Worm (Caenorhabditis elegans) whole organism, young adult: ENCODE results near the gene C55B6.1.
A peak's percentile ranks its signal among the peaks of the same experiment; 100 is the strongest.

ENCODE experiments used
- B0035.1 ChIP-seq: sonication (generic microtip); optimal IDR thresholded peaks from 2 replicates; lab custom pipeline; 2016; ENCODE audit warnings: missing genetic modification characterization, mild to moderate bottlenecking, missing compliant biosample characterization, missing genotype, missing genetic modification reagents
- F52B5.7 ChIP-seq: sonication (generic microtip); optimal IDR thresholded peaks from 2 replicates; lab custom pipeline; 2016; ENCODE audit warnings: mild to moderate bottlenecking, missing genetic modification characterization, missing compliant biosample characterization
- F57A8.1 ChIP-seq: fragments of 200-800 bp; sonication (Bioruptor generic); optimal IDR thresholded peaks from 2 replicates; lab custom pipeline; 2018; ENCODE audit warnings: mild to moderate bottlenecking, missing genetic modification characterization, moderate library complexity, missing compliant biosample characterization
- F57C9.4 ChIP-seq: sonication (generic microtip); optimal IDR thresholded peaks from 2 replicates; lab custom pipeline; 2017; ENCODE audit warnings: mild to moderate bottlenecking, missing genetic modification characterization, missing compliant biosample characterization
- K11D2.4 ChIP-seq: fragments of 200-800 bp; sonication (Bioruptor generic); IDR thresholded peaks from 2 replicates; pipeline ENCODE4 v1.3.6; 2022; ENCODE audit warnings: missing genetic modification reagents, missing genetic modification characterization, missing compliant biosample characterization
- T07F8.4 ChIP-seq: sonication (generic microtip); optimal IDR thresholded peaks from 2 replicates; lab custom pipeline; 2016; ENCODE audit warnings: mild to moderate bottlenecking, missing genetic modification characterization, moderate library complexity, missing compliant biosample characterization
- Y53F4B.3 ChIP-seq: fragments of 200-800 bp; sonication (Bioruptor generic); IDR thresholded peaks from 2 replicates; pipeline ENCODE4 v1.3.6; 2022; ENCODE audit warnings: missing genetic modification reagents, missing genetic modification characterization, missing compliant biosample characterization
- Y53G8AR.9 ChIP-seq: fragments of 200-800 bp; sonication (Bioruptor generic); conservative IDR thresholded peaks from 2 replicates; pipeline ENCODE4 v1.3.6; 2022; ENCODE audit warnings: missing genetic modification reagents, missing genetic modification characterization, missing compliant biosample characterization
- Y56A3A.18 ChIP-seq: fragments of 200-800 bp; sonication (Bioruptor generic); IDR thresholded peaks from 2 replicates; pipeline ENCODE4 v1.3.6; 2022; ENCODE audit warnings: missing genetic modification reagents, missing genetic modification characterization, missing compliant biosample characterization
- ZK185.1 ChIP-seq: sonication (generic microtip); optimal IDR thresholded peaks from 2 replicates; lab custom pipeline; 2016; ENCODE audit warnings: mild to moderate bottlenecking, missing genetic modification characterization, missing compliant biosample characterization; ENCODE audit not compliant: poor library complexity, severe bottlenecking
- ama-1 ChIP-seq, 3 experiments: fragments of 150-350 bp in 1 of 3; sonication (generic microtip) in 2 of 3; optimal IDR thresholded peaks; 2 replicates each; lab custom pipeline; 2014 to 2018; ENCODE audit warnings: missing biosample characterization in 2 of 3, missing genetic modification characterization in 2 of 3, missing genetic modification reagents in 2 of 3
- aptf-2 ChIP-seq: fragments of 200-800 bp; sonication (Bioruptor generic); conservative IDR thresholded peaks from 2 replicates; pipeline ENCODE4 v1.3.6; 2022; ENCODE audit warnings: missing genetic modification reagents, missing genetic modification characterization, missing compliant biosample characterization
- aptf-3 ChIP-seq: fragments of 200-800 bp; sonication (Bioruptor generic); IDR thresholded peaks from 2 replicates; pipeline ENCODE4 v1.3.6; 2022; ENCODE audit warnings: missing genetic modification characterization, missing compliant biosample characterization
- athp-1 ChIP-seq: sonication (generic microtip); optimal IDR thresholded peaks from 2 replicates; lab custom pipeline; 2017; ENCODE audit warnings: mild to moderate bottlenecking, missing genetic modification characterization, missing compliant biosample characterization
- attf-3 ChIP-seq: fragments of 200-800 bp; sonication (Bioruptor generic); conservative IDR thresholded peaks from 2 replicates; pipeline ENCODE4 v1.3.6; 2022; ENCODE audit warnings: missing genetic modification reagents, missing genetic modification characterization, missing compliant biosample characterization
- cebp-1 ChIP-seq, 2 experiments: fragments of 200-800 bp in 1 of 2; sonication (Bioruptor generic) in 1 of 2; sonication (generic microtip) in 1 of 2; IDR thresholded peaks in 1 of 2; optimal IDR thresholded peaks in 1 of 2; 2 replicates each; pipeline versions ENCODE4 v1.3.6 to Lab custom; 2017 to 2022; ENCODE audit warnings: missing compliant biosample characterization in 2 of 2, missing genetic modification characterization in 2 of 2, mild to moderate bottlenecking in 1 of 2, missing genetic modification reagents in 1 of 2, moderate library complexity in 1 of 2
- ceh-27 ChIP-seq: fragments of 200-800 bp; sonication (Bioruptor generic); optimal IDR thresholded peaks from 2 replicates; lab custom pipeline; 2018; ENCODE audit warnings: mild to moderate bottlenecking, missing genetic modification characterization, moderate library complexity, missing compliant biosample characterization
- ceh-91 ChIP-seq: fragments of 200-800 bp; sonication (Bioruptor generic); IDR thresholded peaks from 2 replicates; pipeline ENCODE4 v1.3.6; 2022; ENCODE audit warnings: missing genetic modification reagents, missing genetic modification characterization, missing compliant biosample characterization
- chd-7 ChIP-seq: sonication (generic microtip); optimal IDR thresholded peaks from 2 replicates; lab custom pipeline; 2016; ENCODE audit warnings: mild to moderate bottlenecking, missing genetic modification characterization, moderate library complexity, missing compliant biosample characterization
- die-1 ChIP-seq: sonication (generic microtip); optimal IDR thresholded peaks from 2 replicates; lab custom pipeline; 2016; ENCODE audit warnings: missing genotype, mild to moderate bottlenecking, missing genetic modification characterization, missing compliant biosample characterization
- efl-1 ChIP-seq: fragments of 150-350 bp; optimal IDR thresholded peaks from 2 replicates; lab custom pipeline; 2014; ENCODE audit warnings: missing biosample characterization, missing genetic modification reagents, missing genetic modification characterization
- egl-18 ChIP-seq: fragments of 200-800 bp; sonication (Bioruptor generic); IDR thresholded peaks from 2 replicates; pipeline ENCODE4 v1.3.6; 2022; ENCODE audit warnings: missing genetic modification reagents, missing genetic modification characterization, missing compliant biosample characterization
- egl-44 ChIP-seq: fragments of 200-800 bp; sonication (Bioruptor generic); IDR thresholded peaks from 2 replicates; pipeline ENCODE4 v1.3.6; 2022; ENCODE audit warnings: missing genetic modification reagents, missing genetic modification characterization, missing compliant biosample characterization
- egrh-3 ChIP-seq: fragments of 200-800 bp; sonication (Bioruptor generic); IDR thresholded peaks from 2 replicates; pipeline ENCODE4 v1.3.6; 2022; ENCODE audit warnings: missing genetic modification reagents, missing genetic modification characterization, missing compliant biosample characterization
- gei-17 ChIP-seq: fragments of 200-800 bp; sonication (Bioruptor generic); optimal IDR thresholded peaks from 2 replicates; lab custom pipeline; 2018; ENCODE audit warnings: mild to moderate bottlenecking, missing genetic modification characterization, missing compliant biosample characterization
- him-1 ChIP-seq: sonication (generic microtip); optimal IDR thresholded peaks from 2 replicates; lab custom pipeline; 2016; ENCODE audit warnings: missing genotype, missing genetic modification reagents, missing genetic modification characterization, missing compliant biosample characterization
- hlh-26 ChIP-seq: fragments of 200-800 bp; sonication (Bioruptor generic); conservative IDR thresholded peaks from 2 replicates; pipeline ENCODE4 v1.3.6; 2022; ENCODE audit warnings: missing genetic modification reagents, missing genetic modification characterization, missing compliant biosample characterization
- hmg-1.2 ChIP-seq: fragments of 200-800 bp; sonication (Bioruptor generic); IDR thresholded peaks from 2 replicates; pipeline ENCODE4 v1.3.6; 2022; ENCODE audit warnings: missing genetic modification reagents, missing genetic modification characterization, missing compliant biosample characterization
- let-607 ChIP-seq, 2 experiments: fragments of 200-800 bp in 1 of 2; sonication (Bioruptor generic) in 1 of 2; sonication (generic microtip) in 1 of 2; optimal IDR thresholded peaks; 2 replicates each; lab custom pipeline; 2016 to 2018; ENCODE audit warnings: mild to moderate bottlenecking in 2 of 2, missing compliant biosample characterization in 2 of 2, missing genetic modification characterization in 2 of 2, moderate library complexity in 2 of 2, missing genotype in 1 of 2
- lin-35 ChIP-seq, 3 experiments: fragments of 150-350 bp in 2 of 3; sonication (generic microtip) in 1 of 3; optimal IDR thresholded peaks; 2 replicates each; lab custom pipeline; 2014 to 2018; ENCODE audit warnings: missing biosample characterization in 3 of 3, missing genetic modification characterization in 3 of 3, missing genetic modification reagents in 3 of 3
- lin-40 ChIP-seq: sonication (generic microtip); optimal IDR thresholded peaks from 2 replicates; lab custom pipeline; 2016; ENCODE audit warnings: missing genetic modification characterization, mild to moderate bottlenecking, missing compliant biosample characterization, missing genotype, missing genetic modification reagents
- lin-54 ChIP-seq: fragments of 200-800 bp; sonication (Bioruptor generic); optimal IDR thresholded peaks from 2 replicates; lab custom pipeline; 2018; ENCODE audit warnings: mild to moderate bottlenecking, missing genetic modification characterization, missing compliant biosample characterization
- lir-1 ChIP-seq: fragments of 200-800 bp; sonication (Bioruptor generic); conservative IDR thresholded peaks from 2 replicates; pipeline ENCODE4 v1.3.6; 2022; ENCODE audit warnings: missing genetic modification reagents, missing genetic modification characterization, missing compliant biosample characterization
- madf-10 ChIP-seq: sonication (generic microtip); optimal IDR thresholded peaks from 2 replicates; lab custom pipeline; 2016; ENCODE audit warnings: mild to moderate bottlenecking, missing genetic modification characterization, missing compliant biosample characterization
- madf-3 ChIP-seq: fragments of 200-800 bp; sonication (Bioruptor generic); IDR thresholded peaks from 2 replicates; pipeline ENCODE4 v1.3.6; 2022; ENCODE audit warnings: missing genetic modification reagents, missing genetic modification characterization, missing compliant biosample characterization
- mxl-1 ChIP-seq: sonication (generic microtip); optimal IDR thresholded peaks from 2 replicates; lab custom pipeline; 2016; ENCODE audit warnings: missing genetic modification characterization, missing compliant biosample characterization
- nfya-2 ChIP-seq: fragments of 200-800 bp; sonication (Bioruptor generic); IDR thresholded peaks from 2 replicates; pipeline ENCODE4 v1.3.6; 2022; ENCODE audit warnings: missing genetic modification reagents, missing genetic modification characterization, missing compliant biosample characterization
- nfyb-1 ChIP-seq: fragments of 200-800 bp; sonication (Bioruptor generic); IDR thresholded peaks from 2 replicates; pipeline ENCODE4 v1.3.6; 2022; ENCODE audit warnings: missing genetic modification reagents, missing genetic modification characterization, missing compliant biosample characterization
- nhr-80 ChIP-seq: sonication (generic microtip); optimal IDR thresholded peaks from 2 replicates; lab custom pipeline; 2016; ENCODE audit warnings: missing genetic modification characterization, missing compliant biosample characterization
- pha-4 ChIP-seq: fragments of 150-350 bp; sonication (generic microtip); optimal IDR thresholded peaks from 2 replicates; lab custom pipeline; 2014; ENCODE audit warnings: missing biosample characterization, missing genetic modification reagents, missing genetic modification characterization
- rcor-1 ChIP-seq: fragments of 200-800 bp; sonication (Bioruptor generic); IDR thresholded peaks from 2 replicates; pipeline ENCODE4 v1.3.6; 2022; ENCODE audit warnings: missing genetic modification reagents, missing genetic modification characterization, missing compliant biosample characterization
- rec-8 ChIP-seq, 2 experiments: sonication (generic microtip); optimal IDR thresholded peaks; 2 replicates each; lab custom pipeline; 2016; ENCODE audit warnings: mild to moderate bottlenecking in 2 of 2, missing genetic modification characterization in 2 of 2, missing genetic modification reagents in 2 of 2, missing genotype in 2 of 2, missing biosample characterization in 1 of 2, missing compliant biosample characterization in 1 of 2, moderate library complexity in 1 of 2
- rpc-1 ChIP-seq, 2 experiments: fragments of 150-350 bp in 1 of 2; sonication (generic microtip) in 1 of 2; optimal IDR thresholded peaks; 2 replicates each; lab custom pipeline; 2014 to 2018; ENCODE audit warnings: missing biosample characterization in 1 of 2, missing genetic modification characterization in 1 of 2, missing genetic modification reagents in 1 of 2, missing genotype in 1 of 2
- tbp1 ChIP-seq: fragments of 200-800 bp; sonication (Bioruptor generic); optimal IDR thresholded peaks from 2 replicates; lab custom pipeline; 2018; ENCODE audit warnings: mild to moderate bottlenecking, missing genetic modification characterization, missing compliant biosample characterization
- ztf-18 ChIP-seq: sonication (generic microtip); optimal IDR thresholded peaks from 2 replicates; lab custom pipeline; 2016; ENCODE audit warnings: missing genotype, mild to moderate bottlenecking, missing genetic modification characterization, missing compliant biosample characterization
- ztf-26 ChIP-seq: sonication (generic microtip); optimal IDR thresholded peaks from 2 replicates; lab custom pipeline; 2017; ENCODE audit warnings: missing genetic modification characterization, missing compliant biosample characterization
- ztf-28 ChIP-seq: fragments of 200-800 bp; sonication (Bioruptor generic); IDR thresholded peaks from 2 replicates; pipeline ENCODE4 v1.3.6; 2022; ENCODE audit warnings: missing genetic modification reagents, missing genetic modification characterization, missing compliant biosample characterization

The C55B6.1 gene

ce11 chrX:7176817-7177216 is 23.3 kb upstream of the C55B6.1 start:
- TF ChIP-seq nhr-80 (tag; lab: Kevin White, UChicago) (no peak), him-1 (tag; lab: Kevin White, UChicago) (peak; percentile 77), nfyb-1 (no peak), ama-1 (optimal IDR thresholded peaks at IDR 0.05; lab: Kevin White, UChicago) (no peak), ama-1 (GFP tag; optimal IDR thresholded peaks at IDR 0.05; lab: Kevin White, UChicago) (no peak), tbp1 (GFP tag; lab: Kevin White, UChicago) (peak; percentile 87), ztf-26 (tag; lab: Kevin White, UChicago) (no peak), egrh-3 (no peak), ceh-91 (GFP tag; lab: Robert Waterston, UW) (no peak), madf-10 (tag; lab: Kevin White, UChicago) (no peak), lin-54 (GFP tag; lab: Kevin White, UChicago) (no peak), ztf-28 (GFP tag; lab: Robert Waterston, UW) (no peak), T07F8.4 (tag; lab: Kevin White, UChicago) (no peak), hmg-1.2 (peak; percentile 32; the same call in 1 of the 2 replicates), nfya-2 (no peak), F57A8.1 (GFP tag; lab: Kevin White, UChicago) (no peak), aptf-2 (GFP tag; lab: Robert Waterston, UW) (no peak), ztf-18 (tag; lab: Kevin White, UChicago) (no peak), F52B5.7 (tag; lab: Kevin White, UChicago) (no peak), madf-3 (GFP tag; lab: Robert Waterston, UW) (no peak), lin-35 (GFP tag; optimal IDR thresholded peaks at IDR 0.05; lab: Kevin White, UChicago) (peak in 1 of 3 experiments; percentile 3), lin-40 (tag; lab: Kevin White, UChicago) (no peak), cebp-1 (GFP tag; IDR thresholded peaks at IDR 0.05; lab: Robert Waterston, UW) (no peak), cebp-1 (tag; optimal IDR thresholded peaks at IDR 0.05; lab: Kevin White, UChicago) (no peak), aptf-3 (GFP tag; lab: Robert Waterston, UW) (no peak), ZK185.1 (peak; percentile 70), rec-8 (tag; optimal IDR thresholded peaks at IDR 0.05; lab: Kevin White, UChicago) (peak in 1 of 2 experiments; percentile 20), gei-17 (GFP tag; lab: Kevin White, UChicago) (no peak), lir-1 (GFP tag; lab: Robert Waterston, UW) (no peak), hlh-26 (GFP tag; lab: Robert Waterston, UW) (no peak), let-607 (tag; optimal IDR thresholded peaks at IDR 0.05; lab: Kevin White, UChicago) (peak in 1 of 2 experiments; percentile 11), attf-3 (GFP tag; lab: Robert Waterston, UW) (no peak), K11D2.4 (GFP tag; lab: Robert Waterston, UW) (no peak), egl-44 (GFP tag; lab: Robert Waterston, UW) (no peak), Y56A3A.18 (GFP tag; lab: Robert Waterston, UW) (0 out of 2 replicates have a peak, but pooled peaks have one; percentile 48), B0035.1 (tag; lab: Kevin White, UChicago) (no peak), Y53F4B.3 (no peak), rcor-1 (GFP tag; lab: Robert Waterston, UW) (peak; percentile 41; the same call in 1 of the 2 replicates), Y53G8AR.9 (no peak), chd-7 (no peak), ceh-27 (GFP tag; lab: Kevin White, UChicago) (no peak), athp-1 (tag; lab: Kevin White, UChicago) (no peak), rpc-1 (optimal IDR thresholded peaks at IDR 0.05; lab: Kevin White, UChicago) (peak; percentile 83), rpc-1 (tag; optimal IDR thresholded peaks at IDR 0.05; lab: Kevin White, UChicago) (peak; percentile 95), efl-1 (GFP tag; lab: Kevin White, UChicago) (no peak), die-1 (tag; lab: Kevin White, UChicago) (peak; percentile 57), F57C9.4 (tag; lab: Kevin White, UChicago) (no peak), mxl-1 (tag; lab: Kevin White, UChicago) (peak; percentile 2), egl-18 (GFP tag; lab: Robert Waterston, UW) (no peak), pha-4 (no peak)
